Worm (Caenorhabditis elegans): ENCODE results near the gene fipr-17.
A peak's percentile ranks its signal among the peaks of the same experiment; 100 is the strongest.

Gene fipr-17

DNA sequence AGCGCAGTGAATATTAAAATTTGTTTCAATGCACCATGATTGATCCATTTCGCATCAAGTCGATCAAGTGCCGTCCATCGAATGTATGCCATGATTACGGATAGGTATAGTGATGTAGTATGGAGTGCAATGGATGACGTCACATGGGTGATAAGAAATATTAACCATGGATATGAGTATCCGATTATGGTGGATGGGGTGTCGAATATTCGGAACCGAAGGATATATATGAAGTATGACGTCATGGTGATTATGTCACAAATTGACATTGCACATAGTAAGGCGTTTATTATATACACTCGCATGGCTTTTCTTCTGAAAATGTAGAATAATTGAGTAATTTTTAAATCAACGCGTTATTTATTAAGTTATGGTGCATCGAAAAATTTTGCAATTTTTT, 13.3 kb downstream of the fipr-17 start:
- TF ChIP-seq pqm-1 (tag; optimal IDR thresholded peaks at IDR 0.05) (no peak), che-1 (tag; optimal IDR thresholded peaks at IDR 0.05) (no peak), sdc-2 (tag; optimal IDR thresholded peaks at IDR 0.05) (no peak), nfya-1 (tag; optimal IDR thresholded peaks at IDR 0.05) (no peak), dve-1 (tag; optimal IDR thresholded peaks at IDR 0.05) (no peak), ttx-3 (tag; optimal IDR thresholded peaks at IDR 0.05) (no peak), unc-42 (tag; optimal IDR thresholded peaks at IDR 0.05) (no peak), gmeb-2 (tag; optimal IDR thresholded peaks at IDR 0.05) (no peak), ahr-1 (tag; optimal IDR thresholded peaks at IDR 0.05) (no peak), rnt-1 (tag; optimal IDR thresholded peaks at IDR 0.05) (no peak), ceh-30 (tag; optimal IDR thresholded peaks at IDR 0.05) (no peak), fkh-10 (GFP tag; optimal IDR thresholded peaks at IDR 0.05) (no peak), lin-11 (tag; optimal IDR thresholded peaks at IDR 0.05) (no peak), sox-4 (tag; optimal IDR thresholded peaks at IDR 0.05) (no peak), npax-4 (tag; optimal IDR thresholded peaks at IDR 0.05) (no peak), eyg-1 (tag; optimal IDR thresholded peaks at IDR 0.05) (no peak)

ce11 chrIII:10989491-10990032, 17.8 kb downstream of the fipr-17 start:
- TF ChIP-seq elt-2 (tag; optimal IDR thresholded peaks at IDR 0.05) (peak; percentile 95), C38D4.7 (GFP tag; optimal IDR thresholded peaks at IDR 0.05) (peak; percentile 93), ama-1 (optimal IDR thresholded peaks at IDR 0.05) (no peak), ceh-48 (tag; optimal IDR thresholded peaks at IDR 0.05) (peak; percentile 82), odd-2 (tag; optimal IDR thresholded peaks at IDR 0.05) (peak; percentile 53), unc-55 (GFP tag; optimal IDR thresholded peaks at IDR 0.05) (peak; percentile 95), madf-2 (tag; optimal IDR thresholded peaks at IDR 0.05) (peak; percentile 95), tbx-7 (tag; optimal IDR thresholded peaks at IDR 0.05) (peak; percentile 66), ttx-3 (tag; optimal IDR thresholded peaks at IDR 0.05) (peak; percentile 94), K02D7.2 (tag; optimal IDR thresholded peaks at IDR 0.05) (peak; percentile 92), sox-4 (tag; optimal IDR thresholded peaks at IDR 0.05) (peak; percentile 96), pat-9 (tag; optimal IDR thresholded peaks at IDR 0.05) (peak; percentile 94), fkh-10 (GFP tag; optimal IDR thresholded peaks at IDR 0.05) (peak; percentile 79), ets-4 (tag; optimal IDR thresholded peaks at IDR 0.05) (peak; percentile 83), lim-6 (tag; optimal IDR thresholded peaks at IDR 0.05) (peak; percentile 88), zip-5 (tag; optimal IDR thresholded peaks at IDR 0.05) (peak; percentile 69), unc-86 (tag; optimal IDR thresholded peaks at IDR 0.05) (peak; percentile 95), ceh-30 (tag; optimal IDR thresholded peaks at IDR 0.05) (peak; percentile 83), unc-3 (GFP tag; conservative IDR thresholded peaks at IDR 0.05) (peak; percentile 94), unc-3 (tag; optimal IDR thresholded peaks at IDR 0.05) (peak; percentile 87), ceh-9 (tag; optimal IDR thresholded peaks at IDR 0.05) (peak; percentile 5), hlh-6 (tag; optimal IDR thresholded peaks at IDR 0.05) (peak; percentile 97), npax-4 (tag; optimal IDR thresholded peaks at IDR 0.05) (peak; percentile 86), ceh-24 (tag; optimal IDR thresholded peaks at IDR 0.05) (peak; percentile 88), rnt-1 (tag; optimal IDR thresholded peaks at IDR 0.05) (peak; percentile 91), pha-4 (tag; optimal IDR thresholded peaks at IDR 0.05) (no peak), sox-2 (GFP tag; IDR thresholded peaks at IDR 0.05) (peak; percentile 95), pros-1 (tag; optimal IDR thresholded peaks at IDR 0.05) (peak; percentile 89), tbx-2 (tag; optimal IDR thresholded peaks at IDR 0.05) (peak; percentile 96), unc-42 (tag; optimal IDR thresholded peaks at IDR 0.05) (peak; percentile 92), mec-3 (tag; optimal IDR thresholded peaks at IDR 0.05; ENCODE audit: borderline replicate concordance) (peak; percentile 89), T23F11.4 (GFP tag; optimal IDR thresholded peaks at IDR 0.05) (peak; percentile 96), ceh-2 (tag; optimal IDR thresholded peaks at IDR 0.05) (peak; percentile 94), ceh-19 (GFP tag; optimal IDR thresholded peaks at IDR 0.05) (peak; percentile 98), fkh-6 (tag; optimal IDR thresholded peaks at IDR 0.05) (peak; percentile 92), nfya-1 (tag; optimal IDR thresholded peaks at IDR 0.05) (peak; percentile 92), pax-1 (tag; optimal IDR thresholded peaks at IDR 0.05) (peak; percentile 81), fax-1 (tag; optimal IDR thresholded peaks at IDR 0.05) (peak; percentile 91), che-1 (tag; optimal IDR thresholded peaks at IDR 0.05) (peak; percentile 92), hlh-15 (tag; optimal IDR thresholded peaks at IDR 0.05) (peak; percentile 90), eyg-1 (tag; optimal IDR thresholded peaks at IDR 0.05) (peak; percentile 96), pqm-1 (tag; optimal IDR thresholded peaks at IDR 0.05) (peak; percentile 93), ceh-34 (tag; optimal IDR thresholded peaks at IDR 0.05) (peak; percentile 97), C08G9.2 (tag; optimal IDR thresholded peaks at IDR 0.05) (peak; percentile 90), syd-9 (tag; optimal IDR thresholded peaks at IDR 0.05) (peak; percentile 91)

All from whole organism, late embryonic.